Worm (Caenorhabditis elegans) whole organism, L2 larva: ENCODE results near the gene kin-2.

Experiments used
- C34F6.9 ChIP-seq: fragments of 150-350 bp; optimal IDR thresholded peaks from 2 replicates; lab custom pipeline; 2014; ENCODE audit warnings: missing biosample characterization, missing genetic modification characterization
- blmp-1 ChIP-seq: sonication (generic microtip); optimal IDR thresholded peaks from 2 replicates; lab custom pipeline; 2017; ENCODE audit warnings: missing genetic modification characterization, mild to moderate bottlenecking, missing compliant biosample characterization, antibody characterized with exemption, moderate library complexity; ENCODE audit not compliant: insufficient read depth
- lsy-2 ChIP-seq, 2 experiments: fragments of 150-350 bp in 1 of 2; sonication (generic microtip) in 1 of 2; optimal IDR thresholded peaks; 2 replicates each; lab custom pipeline; 2014 to 2017; ENCODE audit warnings: missing biosample characterization in 2 of 2, missing genetic modification characterization in 2 of 2
- mab-5 ChIP-seq: fragments of 150-350 bp; optimal IDR thresholded peaks from 2 replicates; lab custom pipeline; 2014; ENCODE audit warnings: missing biosample characterization, missing genetic modification characterization
- nhr-10 ChIP-seq: sonication (generic microtip); optimal IDR thresholded peaks from 2 replicates; lab custom pipeline; 2017; ENCODE audit warnings: missing biosample characterization, missing genetic modification characterization
- nhr-11 ChIP-seq: fragments of 150-350 bp; optimal IDR thresholded peaks from 2 replicates; lab custom pipeline; 2014; ENCODE audit warnings: missing biosample characterization, missing genetic modification characterization
- nhr-12 ChIP-seq: fragments of 150-350 bp; optimal IDR thresholded peaks from 2 replicates; lab custom pipeline; 2014; ENCODE audit warnings: missing biosample characterization, missing genetic modification characterization
- nhr-23 ChIP-seq: fragments of 150-350 bp; optimal IDR thresholded peaks from 2 replicates; lab custom pipeline; 2014; ENCODE audit warnings: missing biosample characterization, missing genetic modification reagents, missing genetic modification characterization
- nhr-237 ChIP-seq: fragments of 150-350 bp; optimal IDR thresholded peaks from 2 replicates; lab custom pipeline; 2014; ENCODE audit warnings: missing biosample characterization, missing genetic modification characterization
- nhr-77 ChIP-seq: fragments of 150-350 bp; optimal IDR thresholded peaks from 2 replicates; lab custom pipeline; 2014; ENCODE audit warnings: missing biosample characterization, missing genetic modification characterization
- unc-39 ChIP-seq: fragments of 150-350 bp; optimal IDR thresholded peaks from 2 replicates; lab custom pipeline; 2014; ENCODE audit warnings: missing biosample characterization, missing genetic modification characterization
- zag-1 ChIP-seq: fragments of 150-350 bp; optimal IDR thresholded peaks from 2 replicates; lab custom pipeline; 2014; ENCODE audit warnings: missing biosample characterization, missing genetic modification characterization

Gene kin-2

ce11 chrX:5923672-5924071 lies 54.0 kb downstream of the kin-2 start:
- TF ChIP-seq nhr-10 (tag; lab: Kevin White, UChicago) (no peak), nhr-12 (no peak), zag-1 (tag; lab: Kevin White, UChicago) (no peak), mab-5 (no peak), nhr-237 (tag; lab: Kevin White, UChicago) (no peak), blmp-1 (tag; lab: Kevin White, UChicago) (no peak), lsy-2 (tag; optimal IDR thresholded peaks at IDR 0.05; lab: Kevin White, UChicago) (no peak), nhr-23 (no peak), nhr-11 (tag; lab: Kevin White, UChicago) (no peak), nhr-77 (tag; lab: Kevin White, UChicago) (no peak), unc-39 (no peak), C34F6.9 (tag; lab: Kevin White, UChicago) (no peak)
